Worm (Caenorhabditis elegans): ENCODE results near the gene sru-17.

The sru-17 gene

DNA sequence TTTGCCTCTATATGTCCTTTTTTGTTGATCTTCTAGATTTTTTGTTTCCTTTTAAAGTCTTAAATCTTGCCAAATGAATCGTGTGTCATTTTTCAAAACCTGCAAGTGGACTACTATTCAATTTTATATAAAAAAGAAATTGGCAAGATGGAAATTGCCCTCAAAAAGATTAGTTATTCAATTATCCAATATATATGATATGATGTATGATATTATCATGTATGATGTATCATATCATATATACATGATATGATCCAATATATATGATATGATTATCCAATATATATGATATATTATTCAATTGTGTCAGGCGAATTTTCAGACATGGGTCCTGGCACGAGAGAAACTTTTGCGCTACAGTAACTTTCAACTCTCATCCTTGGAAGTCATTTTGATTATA, 10.3 kb upstream of the sru-17 start, which contains the start of gene sru-20:
TSS of gene sru-20 (plus strand) at position 301 of the 400 bp plus-strand sequence.
- TF ChIP-seq lin-35 (GFP tag; optimal IDR thresholded peaks at IDR 0.05) (no peak), elt-2 (tag; optimal IDR thresholded peaks at IDR 0.05) (no peak), rnt-1 (tag; optimal IDR thresholded peaks at IDR 0.05) (no peak), ets-5 (GFP tag; IDR thresholded peaks at IDR 0.05) (no peak), nhr-20 (tag; optimal IDR thresholded peaks at IDR 0.05) (no peak), unc-98 (GFP tag; IDR thresholded peaks at IDR 0.05) (no peak), skn-1 (tag; optimal IDR thresholded peaks at IDR 0.05) (no peak), ceh-88 (GFP tag; IDR thresholded peaks at IDR 0.05) (no peak), egl-27 (tag; optimal IDR thresholded peaks at IDR 0.05) (no peak)

DNA sequence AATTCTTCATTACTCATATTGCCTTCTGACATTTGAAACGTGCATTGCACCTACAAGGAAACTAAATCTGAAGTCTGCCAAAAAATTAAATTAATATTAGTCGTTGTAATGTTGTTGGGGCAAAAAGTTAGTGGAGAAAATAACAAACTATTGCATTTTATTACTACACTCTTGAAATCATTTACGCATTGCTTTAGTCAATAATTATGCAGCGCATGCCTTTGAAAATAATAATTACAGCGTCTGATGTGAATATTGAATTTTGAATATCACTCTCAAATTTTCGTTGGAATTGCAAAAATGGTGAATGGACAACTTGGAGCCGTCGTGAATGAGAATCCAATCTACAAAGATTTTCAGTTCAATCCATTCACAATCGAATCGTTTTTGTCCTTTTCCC, 7.3 kb upstream of the sru-17 start, which contains the start of gene sru-19:
TSS of gene sru-19 (plus strand) at position 301 of the 400 bp plus-strand sequence.
- no peak for TF ChIP-seq Y116A8C.19 (tag; optimal IDR thresholded peaks at IDR 0.05; ENCODE audit: borderline replicate concordance)
- TF ChIP-seq hpl-2 (GFP tag; optimal IDR thresholded peaks at IDR 0.05): no peak
- TF ChIP-seq mdl-1 (tag; optimal IDR thresholded peaks at IDR 0.05): no peak
- TF ChIP-seq unc-130 (tag; optimal IDR thresholded peaks at IDR 0.05): no peak
- TF ChIP-seq lin-13 (GFP tag; optimal IDR thresholded peaks at IDR 0.05): no peak
- TF ChIP-seq ceh-63 (GFP tag; optimal IDR thresholded peaks at IDR 0.05): no peak

DNA sequence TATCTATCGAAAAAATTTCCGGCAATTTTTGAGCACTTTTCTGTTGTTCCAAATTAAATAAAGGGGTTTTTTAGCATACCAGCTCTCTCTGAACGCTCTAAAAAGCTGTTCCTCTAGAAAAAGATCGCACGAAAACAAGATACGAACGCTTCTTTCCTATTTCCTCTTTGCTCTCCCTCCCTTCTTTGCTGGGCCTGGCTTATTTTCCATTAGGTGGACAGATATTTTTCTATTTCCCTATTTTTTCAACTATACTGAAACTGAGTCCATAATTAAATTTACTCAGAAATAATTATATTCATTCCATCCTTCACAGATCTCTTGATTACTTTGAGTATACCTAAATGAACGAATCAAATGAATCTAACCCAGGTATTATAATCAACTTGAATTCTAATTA, 3.5 kb upstream of the sru-17 start, which contains the start of gene sru-18:
TSS of gene sru-18 (plus strand) at position 301 of the 400 bp plus-strand sequence.
- TF ChIP-seq nhr-77 (tag; optimal IDR thresholded peaks at IDR 0.05): no peak
- no peak for TF ChIP-seq lin-15B (tag; optimal IDR thresholded peaks at IDR 0.05)
- TF ChIP-seq mab-9 (GFP tag; IDR thresholded peaks at IDR 0.05): no peak
- no peak for TF ChIP-seq skn-1 (tag; optimal IDR thresholded peaks at IDR 0.05)
- no peak for TF ChIP-seq ama-1 (optimal IDR thresholded peaks at IDR 0.05)
- no peak for TF ChIP-seq ceh-63 (GFP tag; optimal IDR thresholded peaks at IDR 0.05)
- TF ChIP-seq unc-62 (GFP tag; optimal IDR thresholded peaks at IDR 0.05): no peak
- no peak for TF ChIP-seq pqm-1 (tag; optimal IDR thresholded peaks at IDR 0.05)
- TF ChIP-seq hlh-4 (tag; optimal IDR thresholded peaks at IDR 0.05): no peak
- no peak for TF ChIP-seq nhr-76 (tag; optimal IDR thresholded peaks at IDR 0.05)
- no peak for TF ChIP-seq zag-1 (tag; optimal IDR thresholded peaks at IDR 0.05)
- TF ChIP-seq nhr-11 (tag; optimal IDR thresholded peaks at IDR 0.05): no peak
- TF ChIP-seq egl-27 (tag; optimal IDR thresholded peaks at IDR 0.05): no peak
- TF ChIP-seq F16B12.6 (tag; optimal IDR thresholded peaks at IDR 0.05): no peak

DNA sequence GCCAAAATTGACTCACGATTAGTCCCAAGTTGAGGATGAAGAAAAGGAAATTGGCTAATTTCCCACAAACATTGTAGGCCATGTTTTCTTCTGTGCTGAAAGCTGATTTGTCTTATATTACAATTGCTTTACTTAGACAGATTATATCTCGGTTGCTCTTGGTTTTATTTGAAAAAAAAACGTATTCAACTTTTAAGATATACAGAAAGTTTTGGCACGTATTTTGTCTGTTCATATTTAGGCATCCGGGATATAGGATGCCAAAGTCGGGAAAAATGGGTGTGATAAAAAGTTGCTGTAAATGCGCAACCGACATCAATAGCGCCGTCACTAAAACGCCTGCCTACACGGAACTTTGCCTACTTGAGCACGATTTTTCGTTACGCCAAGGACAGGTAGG, 14.7 kb downstream of the sru-17 start, which contains the start of gene tsp-4:
TSS of gene tsp-4 (minus strand) at position 101 of the 400 bp plus-strand sequence.
- TF ChIP-seq ztf-11 (tag; optimal IDR thresholded peaks at IDR 0.05) (no peak), sup-37 (GFP tag; optimal IDR thresholded peaks at IDR 0.05) (no peak), snu-23 (GFP tag; optimal IDR thresholded peaks at IDR 0.05) (no peak), lsy-2 (tag; optimal IDR thresholded peaks at IDR 0.05) (no peak), C16A3.4 (tag; optimal IDR thresholded peaks at IDR 0.05) (no peak), ceh-88 (GFP tag; IDR thresholded peaks at IDR 0.05) (no peak), lin-13 (GFP tag; optimal IDR thresholded peaks at IDR 0.05) (no peak), sptf-1 (tag; optimal IDR thresholded peaks at IDR 0.05) (no peak), nhr-12 (tag; optimal IDR thresholded peaks at IDR 0.05) (no peak), aly-2 (tag; optimal IDR thresholded peaks at IDR 0.05) (no peak), egl-13 (tag; optimal IDR thresholded peaks at IDR 0.05) (no peak), lin-35 (GFP tag; optimal IDR thresholded peaks at IDR 0.05) (no peak), dpl-1 (GFP tag; optimal IDR thresholded peaks at IDR 0.05) (no peak), ceh-82 (tag; optimal IDR thresholded peaks at IDR 0.05) (no peak), ces-1 (GFP tag; optimal IDR thresholded peaks at IDR 0.05) (no peak), tlp-1 (tag; optimal IDR thresholded peaks at IDR 0.05) (no peak), pag-3 (tag; optimal IDR thresholded peaks at IDR 0.05; ENCODE audit: borderline replicate concordance, insufficient read depth) (no peak), mep-1 (tag; optimal IDR thresholded peaks at IDR 0.05) (no peak), lin-39 (tag; optimal IDR thresholded peaks at IDR 0.05) (no peak)

Data from whole organism, L1 larva.